Worm (Caenorhabditis elegans): Measurements from ENCODE around the gene clec-222.
A peak's percentile ranks its signal among the peaks of the same experiment; 100 is the strongest.

The clec-222 gene

DNA sequence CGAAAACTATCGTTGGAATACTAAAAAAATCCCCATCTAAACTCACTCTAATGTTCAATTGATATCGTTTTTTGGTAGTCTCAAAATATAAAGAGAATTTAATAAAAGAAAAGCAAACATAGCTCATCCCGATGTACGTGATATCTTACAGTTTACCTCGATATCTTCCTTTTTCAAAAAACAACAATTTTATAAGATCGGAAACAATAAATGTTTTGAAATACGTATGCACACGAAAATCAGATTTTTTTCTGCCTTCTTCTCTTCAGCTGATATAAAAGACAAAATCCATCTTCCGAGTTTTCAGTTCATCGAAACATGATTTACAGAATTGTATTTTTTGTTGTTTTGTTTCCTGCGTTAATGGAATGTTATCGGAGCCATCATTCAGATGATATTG lies at the start of gene clec-222:
Gene clec-222, plus strand, starts transcription at position 301 of the 400 bp plus-strand sequence.
- TF ChIP-seq rnt-1 (tag; optimal IDR thresholded peaks at IDR 0.05) = no peak
- no peak for TF ChIP-seq ceh-19 (GFP tag; optimal IDR thresholded peaks at IDR 0.05)
- no peak for TF ChIP-seq ahr-1 (tag; optimal IDR thresholded peaks at IDR 0.05)
- no peak for TF ChIP-seq C38D4.7 (GFP tag; optimal IDR thresholded peaks at IDR 0.05)
- no peak for TF ChIP-seq nfya-1 (tag; optimal IDR thresholded peaks at IDR 0.05)
- no peak for TF ChIP-seq pha-4 (tag; optimal IDR thresholded peaks at IDR 0.05)
- TF ChIP-seq T23F11.4 (GFP tag; optimal IDR thresholded peaks at IDR 0.05) = no peak
- TF ChIP-seq pros-1 (tag; optimal IDR thresholded peaks at IDR 0.05) = no peak

DNA sequence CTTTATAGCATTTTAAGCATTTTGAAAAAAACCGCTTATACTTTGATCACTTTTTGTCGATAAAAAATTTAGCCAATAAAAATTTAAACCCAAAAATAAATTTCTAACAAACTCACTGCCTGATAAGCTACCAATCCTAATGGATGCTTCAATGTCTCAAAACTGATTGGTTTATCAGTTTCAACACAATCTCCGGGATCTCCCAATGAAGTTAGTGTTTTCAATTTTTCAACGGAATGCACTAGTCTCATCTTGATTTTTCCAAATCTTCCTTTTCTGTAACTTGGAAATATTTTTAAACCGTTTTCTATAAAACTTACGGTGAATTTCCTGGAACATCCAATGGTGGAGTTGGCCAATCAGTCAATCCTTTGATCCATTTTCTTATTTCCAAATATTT lies 47.5 kb upstream of the clec-222 start:
- TF ChIP-seq ceh-24 (tag; optimal IDR thresholded peaks at IDR 0.05) = no peak
- no peak for TF ChIP-seq hlh-30 (tag; optimal IDR thresholded peaks at IDR 0.05; ENCODE audit: insufficient read depth)
- no peak for TF ChIP-seq che-1 (tag; optimal IDR thresholded peaks at IDR 0.05)
- no peak for TF ChIP-seq hlh-6 (tag; optimal IDR thresholded peaks at IDR 0.05)
- no peak for TF ChIP-seq pag-3 (tag; optimal IDR thresholded peaks at IDR 0.05; ENCODE audit: borderline replicate concordance)
- TF ChIP-seq ceh-48 (tag; optimal IDR thresholded peaks at IDR 0.05) = no peak

- TF ChIP-seq F13H6.1 (tag; optimal IDR thresholded peaks at IDR 0.05) (no peak), unc-55 (GFP tag; optimal IDR thresholded peaks at IDR 0.05) (peak; percentile 81)
Observed at ce11 chrV:11225981-11226380, 45.2 kb upstream of the clec-222 start, which contains the start of gene bgal-1. Gene bgal-1, minus strand, starts transcription at chrV:11226018.

DNA sequence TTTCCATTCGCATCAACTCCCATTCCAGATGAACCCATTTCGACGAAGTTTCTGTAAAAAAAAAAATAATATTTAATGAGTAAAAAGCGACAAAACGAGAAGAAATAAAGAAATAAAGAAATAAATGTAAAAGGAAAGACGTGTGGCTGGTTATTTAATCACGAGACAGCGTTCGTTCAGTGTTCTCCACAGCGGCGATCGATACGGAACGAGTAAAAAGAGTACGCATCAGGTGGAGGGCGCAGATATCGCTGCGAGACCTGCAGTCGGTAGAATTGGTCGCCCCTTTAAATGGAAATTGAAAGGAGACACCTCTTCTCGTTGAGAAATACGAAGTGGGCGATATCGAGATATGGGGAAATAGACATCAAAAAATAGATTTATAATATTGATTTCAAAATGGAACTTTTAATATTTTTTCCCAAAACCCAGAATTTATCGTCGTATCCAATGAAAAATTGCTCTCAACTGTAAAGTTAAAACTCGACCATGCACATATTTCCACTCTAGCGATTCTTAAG lies 42.4 kb upstream of the clec-222 start, which contains the start of gene pqn-70:
Gene pqn-70, minus strand, starts transcription at position 51 of the 521 bp plus-strand sequence.
- no peak for TF ChIP-seq sox-2 (GFP tag; IDR thresholded peaks at IDR 0.05)
- TF ChIP-seq C08G9.2 (tag; optimal IDR thresholded peaks at IDR 0.05) = peak; percentile 68
- TF ChIP-seq ref-2 (tag; optimal IDR thresholded peaks at IDR 0.05) = peak; percentile 74
- TF ChIP-seq hlh-13 (GFP tag; optimal IDR thresholded peaks at IDR 0.05) = no peak
- TF ChIP-seq ceh-30 (tag; optimal IDR thresholded peaks at IDR 0.05) = no peak
- peak; percentile 52 for TF ChIP-seq ceh-19 (GFP tag; optimal IDR thresholded peaks at IDR 0.05)
- no peak for TF ChIP-seq C38D4.7 (GFP tag; optimal IDR thresholded peaks at IDR 0.05)
- no peak for TF ChIP-seq pha-2 (tag; optimal IDR thresholded peaks at IDR 0.05)
- TF ChIP-seq madf-2 (tag; optimal IDR thresholded peaks at IDR 0.05) = no peak
- no peak for TF ChIP-seq hlh-15 (tag; optimal IDR thresholded peaks at IDR 0.05)
- peak; percentile 39 for TF ChIP-seq rnt-1 (tag; optimal IDR thresholded peaks at IDR 0.05)
- no peak for TF ChIP-seq pag-3 (tag; optimal IDR thresholded peaks at IDR 0.05; ENCODE audit: borderline replicate concordance)
- peak; percentile 31 for TF ChIP-seq unc-55 (GFP tag; optimal IDR thresholded peaks at IDR 0.05)
- peak; percentile 45 for TF ChIP-seq F13H6.1 (tag; optimal IDR thresholded peaks at IDR 0.05)
- TF ChIP-seq ztf-16 (tag; optimal IDR thresholded peaks at IDR 0.05) = peak; percentile 16
- no peak for TF ChIP-seq sdc-2 (tag; optimal IDR thresholded peaks at IDR 0.05)
- peak; percentile 36 for TF ChIP-seq tbx-7 (tag; optimal IDR thresholded peaks at IDR 0.05)
- TF ChIP-seq pax-1 (tag; optimal IDR thresholded peaks at IDR 0.05) = no peak
- TF ChIP-seq nhr-11 (tag; optimal IDR thresholded peaks at IDR 0.05) = no peak
- no peak for TF ChIP-seq ceh-45 (GFP tag; IDR thresholded peaks at IDR 0.05)
- peak; percentile 35 for TF ChIP-seq ceh-18 (tag; optimal IDR thresholded peaks at IDR 0.05)
- TF ChIP-seq T23F11.4 (GFP tag; optimal IDR thresholded peaks at IDR 0.05) = no peak
- TF ChIP-seq fkh-6 (tag; optimal IDR thresholded peaks at IDR 0.05) = no peak
- TF ChIP-seq dmd-4 (tag; optimal IDR thresholded peaks at IDR 0.05; ENCODE audit: borderline replicate concordance) = peak; percentile 10
- TF ChIP-seq K02D7.2 (tag; optimal IDR thresholded peaks at IDR 0.05) = no peak
- TF ChIP-seq elt-2 (tag; optimal IDR thresholded peaks at IDR 0.05) = peak; percentile 43
- TF ChIP-seq sox-4 (tag; optimal IDR thresholded peaks at IDR 0.05) = no peak
- TF ChIP-seq ceh-31 (tag; optimal IDR thresholded peaks at IDR 0.05) = peak; percentile 93
- no peak for TF ChIP-seq eyg-1 (tag; optimal IDR thresholded peaks at IDR 0.05)
- TF ChIP-seq syd-9 (tag; optimal IDR thresholded peaks at IDR 0.05) = no peak
- TF ChIP-seq che-1 (tag; optimal IDR thresholded peaks at IDR 0.05) = no peak
- peak; percentile 79 for TF ChIP-seq tbx-2 (tag; optimal IDR thresholded peaks at IDR 0.05)
- peak; percentile 15 for TF ChIP-seq dve-1 (tag; optimal IDR thresholded peaks at IDR 0.05)
- TF ChIP-seq ets-4 (tag; optimal IDR thresholded peaks at IDR 0.05) = peak; percentile 38
- no peak for TF ChIP-seq hlh-6 (tag; optimal IDR thresholded peaks at IDR 0.05)
- TF ChIP-seq ceh-48 (tag; optimal IDR thresholded peaks at IDR 0.05) = peak; percentile 93
- TF ChIP-seq mec-3 (tag; optimal IDR thresholded peaks at IDR 0.05; ENCODE audit: borderline replicate concordance) = no peak
- TF ChIP-seq ceh-14 (tag; optimal IDR thresholded peaks at IDR 0.05) = peak; percentile 57
- TF ChIP-seq fax-1 (tag; optimal IDR thresholded peaks at IDR 0.05) = peak; percentile 52

Data from whole organism, late embryonic.